Worm (Caenorhabditis elegans) whole organism, L4 larva: ENCODE results near the gene B0334.5.
A peak's percentile ranks its signal among the peaks of the same experiment; 100 is the strongest.

Source experiments
- D1046.2 ChIP-seq: fragments of 200-800 bp; sonication (Bioruptor generic); IDR thresholded peaks from 2 replicates; pipeline ENCODE4 v1.3.6; 2022; ENCODE audit warnings: missing genetic modification characterization, missing compliant biosample characterization
- F26F4.8 ChIP-seq: fragments of 200-800 bp; sonication (Bioruptor generic); conservative IDR thresholded peaks from 2 replicates; pipeline ENCODE4 v1.3.6; 2022; ENCODE audit warnings: missing genetic modification characterization, missing compliant biosample characterization
- F44E2.7 ChIP-seq: fragments of 200-800 bp; sonication (Bioruptor generic); IDR thresholded peaks from 2 replicates; pipeline ENCODE4 v2.1.2; 2022; ENCODE audit warnings: missing genetic modification characterization, missing compliant biosample characterization
- T20F7.1 ChIP-seq: fragments of 200-800 bp; sonication (Bioruptor generic); optimal IDR thresholded peaks from 2 replicates; lab custom pipeline; 2018; ENCODE audit warnings: mild to moderate bottlenecking, missing genetic modification characterization, missing compliant biosample characterization
- ZK337.2 ChIP-seq: fragments of 200-800 bp; sonication (Bioruptor generic); IDR thresholded peaks from 2 replicates; pipeline ENCODE4 v1.3.6; 2022; ENCODE audit warnings: missing genetic modification reagents, missing genetic modification characterization, missing compliant biosample characterization
- aha-1 ChIP-seq: fragments of 150-350 bp; peaks from one replicate; lab custom pipeline; 2014; ENCODE audit warnings: missing biosample characterization, missing genetic modification characterization
- ama-1 ChIP-seq: fragments of 150-350 bp; optimal IDR thresholded peaks from 2 replicates; lab custom pipeline; 2014; ENCODE audit warnings: inconsistent platforms, mixed read lengths
- arid-1 ChIP-seq: fragments of 200-800 bp; sonication (Bioruptor generic); conservative IDR thresholded peaks from 2 replicates; pipeline ENCODE4 v1.3.6; 2022; ENCODE audit warnings: missing genetic modification reagents, missing genetic modification characterization, missing compliant biosample characterization
- ceh-20 ChIP-seq: fragments of 200-800 bp; sonication (Bioruptor generic); IDR thresholded peaks from 2 replicates; pipeline ENCODE4 v1.3.6; 2022; ENCODE audit warnings: missing genetic modification reagents, missing genetic modification characterization, missing compliant biosample characterization
- ceh-62 ChIP-seq: sonication (generic microtip); optimal IDR thresholded peaks from 2 replicates; lab custom pipeline; 2017; ENCODE audit warnings: missing biosample characterization, missing genetic modification characterization
- ces-1 ChIP-seq: fragments of 150-350 bp; sonication (generic microtip); optimal IDR thresholded peaks from 4 replicates; lab custom pipeline; 2014; ENCODE audit warnings: missing biosample characterization, missing genetic modification reagents, missing genetic modification characterization
- ctbp-1 ChIP-seq: fragments of 200-800 bp; sonication (Bioruptor generic); IDR thresholded peaks from 2 replicates; pipeline ENCODE4 v1.3.6; 2022; ENCODE audit warnings: missing genetic modification reagents, missing genetic modification characterization, missing compliant biosample characterization
- daf-16 ChIP-seq, 3 experiments: sonication (generic microtip); optimal IDR thresholded peaks; 2 replicates each; lab custom pipeline; 2016 to 2017; ENCODE audit warnings: missing genetic modification characterization in 3 of 3, missing genetic modification reagents in 3 of 3, mild to moderate bottlenecking in 2 of 3, missing compliant biosample characterization in 2 of 3, missing biosample characterization in 1 of 3, moderate library complexity in 1 of 3
- daf-8 ChIP-seq: fragments of 200-800 bp; sonication (Bioruptor generic); IDR thresholded peaks from 2 replicates; pipeline ENCODE4 v1.3.6; 2022; ENCODE audit warnings: missing genetic modification characterization, missing compliant biosample characterization
- dmd-6 ChIP-seq: fragments of 200-800 bp; sonication (Bioruptor generic); IDR thresholded peaks from 2 replicates; pipeline ENCODE4 v1.3.6; 2022; ENCODE audit warnings: missing genetic modification reagents, missing genetic modification characterization, missing compliant biosample characterization
- duxl-1 ChIP-seq: sonication (generic microtip); optimal IDR thresholded peaks from 2 replicates; lab custom pipeline; 2016; ENCODE audit warnings: mild to moderate bottlenecking, missing genetic modification characterization, moderate library complexity, missing compliant biosample characterization; ENCODE audit not compliant: poor library complexity
- dve-1 ChIP-seq: sonication (generic microtip); optimal IDR thresholded peaks from 2 replicates; lab custom pipeline; 2017; ENCODE audit warnings: antibody characterized with exemption, mild to moderate bottlenecking, missing genetic modification characterization, missing compliant biosample characterization; ENCODE audit not compliant: insufficient read depth
- hif-1 ChIP-seq, 2 experiments: sonication (generic microtip); optimal IDR thresholded peaks; 2 replicates each; lab custom pipeline; 2016 to 2017; ENCODE audit warnings: missing compliant biosample characterization in 2 of 2, missing genetic modification characterization in 2 of 2, missing genetic modification reagents in 2 of 2, missing genotype in 2 of 2, mild to moderate bottlenecking in 1 of 2
- hlh-11 ChIP-seq: fragments of 200-800 bp; sonication (Bioruptor generic); optimal IDR thresholded peaks from 2 replicates; lab custom pipeline; 2018; ENCODE audit warnings: mild to moderate bottlenecking, missing genetic modification characterization, missing compliant biosample characterization
- hlh-30 ChIP-seq: sonication (generic microtip); optimal IDR thresholded peaks from 2 replicates; lab custom pipeline; 2017; ENCODE audit warnings: antibody characterized with exemption, mild to moderate bottlenecking, missing genetic modification characterization, missing compliant biosample characterization; ENCODE audit not compliant: insufficient read depth
- lin-13 ChIP-seq: fragments of 150-350 bp; optimal IDR thresholded peaks from 2 replicates; lab custom pipeline; 2014; ENCODE audit warnings: missing biosample characterization, missing genetic modification reagents, missing genetic modification characterization
- lin-29 ChIP-seq: fragments of 200-800 bp; sonication (Bioruptor generic); IDR thresholded peaks from 2 replicates; pipeline ENCODE4 v1.3.6; 2022; ENCODE audit warnings: missing genetic modification reagents, missing genetic modification characterization, missing compliant biosample characterization
- lir-3 ChIP-seq: sonication (generic microtip); optimal IDR thresholded peaks from 2 replicates; lab custom pipeline; 2016; ENCODE audit warnings: mild to moderate bottlenecking, missing genetic modification characterization, missing compliant biosample characterization
- lsy-2 ChIP-seq, 2 experiments: fragments of 150-350 bp in 1 of 2; sonication (generic microtip) in 1 of 2; optimal IDR thresholded peaks; 2 replicates each; lab custom pipeline; 2014 to 2017; ENCODE audit warnings: missing biosample characterization in 2 of 2, missing genetic modification characterization in 2 of 2
- mdl-1 ChIP-seq, 2 experiments: fragments of 150-350 bp in 1 of 2; sonication (generic microtip) in 1 of 2; optimal IDR thresholded peaks; 2 replicates each; lab custom pipeline; 2014 to 2017; ENCODE audit warnings: missing biosample characterization in 2 of 2, missing genetic modification characterization in 2 of 2
- mep-1 ChIP-seq: fragments of 150-350 bp; sonication (generic microtip); optimal IDR thresholded peaks from 3 replicates; lab custom pipeline; 2014; ENCODE audit warnings: missing biosample characterization, missing genetic modification characterization
- mes-2 ChIP-seq: sonication (generic microtip); optimal IDR thresholded peaks from 2 replicates; lab custom pipeline; 2016; ENCODE audit warnings: missing genotype, mild to moderate bottlenecking, missing genetic modification characterization, missing compliant biosample characterization; ENCODE audit not compliant: poor library complexity, severe bottlenecking
- mxl-3 ChIP-seq: fragments of 200-800 bp; sonication (Bioruptor generic); optimal IDR thresholded peaks from 2 replicates; lab custom pipeline; 2018; ENCODE audit warnings: mild to moderate bottlenecking, missing genetic modification characterization, missing compliant biosample characterization
- nhr-10 ChIP-seq: fragments of 150-350 bp; optimal IDR thresholded peaks from 2 replicates; lab custom pipeline; 2014; ENCODE audit warnings: missing biosample characterization, missing genetic modification characterization
- nhr-11 ChIP-seq: fragments of 150-350 bp; optimal IDR thresholded peaks from 2 replicates; lab custom pipeline; 2014; ENCODE audit warnings: missing biosample characterization, missing genetic modification characterization
- nhr-25 ChIP-seq: sonication (generic microtip); optimal IDR thresholded peaks from 2 replicates; lab custom pipeline; 2017; ENCODE audit warnings: missing genetic modification characterization, mild to moderate bottlenecking, missing compliant biosample characterization, antibody characterized with exemption, moderate library complexity, borderline replicate concordance; ENCODE audit not compliant: insufficient read depth
- nhr-28 ChIP-seq: fragments of 150-350 bp; optimal IDR thresholded peaks from 2 replicates; lab custom pipeline; 2014; ENCODE audit warnings: missing biosample characterization, missing genetic modification characterization
- nhr-6 ChIP-seq: fragments of 150-350 bp; optimal IDR thresholded peaks from 2 replicates; lab custom pipeline; 2014; ENCODE audit warnings: missing biosample characterization, missing genetic modification characterization
- nhr-77 ChIP-seq: fragments of 150-350 bp; optimal IDR thresholded peaks from 2 replicates; lab custom pipeline; 2014; ENCODE audit warnings: missing biosample characterization, missing genetic modification characterization
- php-3 ChIP-seq: fragments of 200-800 bp; sonication (Bioruptor generic); IDR thresholded peaks from 2 replicates; pipeline ENCODE4 v1.3.6; 2022; ENCODE audit warnings: missing genetic modification reagents, missing genetic modification characterization, missing compliant biosample characterization
- pqm-1 ChIP-seq: sonication (generic microtip); optimal IDR thresholded peaks from 2 replicates; lab custom pipeline; 2017; ENCODE audit warnings: missing biosample characterization, missing genetic modification characterization
- set-16 ChIP-seq: fragments of 200-800 bp; sonication (Bioruptor generic); IDR thresholded peaks from 2 replicates; pipeline ENCODE4 v1.3.6; 2022; ENCODE audit warnings: missing genetic modification reagents, missing genetic modification characterization, missing compliant biosample characterization
- skn-1 ChIP-seq: fragments of 150-350 bp; optimal IDR thresholded peaks from 2 replicates; lab custom pipeline; 2014; ENCODE audit warnings: missing biosample characterization, missing genetic modification characterization
- spr-3 ChIP-seq: fragments of 200-800 bp; sonication (Bioruptor generic); optimal IDR thresholded peaks from 2 replicates; lab custom pipeline; 2018; ENCODE audit warnings: mild to moderate bottlenecking, missing genetic modification characterization, missing compliant biosample characterization
- vab-7 ChIP-seq: fragments of 200-800 bp; sonication (Bioruptor generic); IDR thresholded peaks from 2 replicates; pipeline ENCODE4 v1.3.6; 2022; ENCODE audit warnings: missing genetic modification reagents, missing genetic modification characterization, missing compliant biosample characterization
- zfp-2 ChIP-seq: sonication (generic microtip); optimal IDR thresholded peaks from 2 replicates; lab custom pipeline; 2016; ENCODE audit warnings: mild to moderate bottlenecking, missing genetic modification characterization, missing compliant biosample characterization
- zfp-3 ChIP-seq: fragments of 200-800 bp; sonication (Bioruptor generic); conservative IDR thresholded peaks from 2 replicates; pipeline ENCODE4 v1.3.6; 2022; ENCODE audit warnings: missing genetic modification reagents, missing genetic modification characterization, missing compliant biosample characterization
- ztf-11 ChIP-seq: fragments of 150-350 bp; optimal IDR thresholded peaks from 2 replicates; lab custom pipeline; 2014; ENCODE audit warnings: missing biosample characterization, missing genetic modification characterization

B0334.5 gene

ce11 chrII:11464427-11464944 lies 33.0 kb upstream of the B0334.5 start, which contains the start of the genes aars-1 and rga-1 (continued):
- TF ChIP-seq duxl-1 (tag; lab: Kevin White, UChicago) = no peak
- TF ChIP-seq lin-29 (GFP tag; lab: Robert Waterston, UW) = no peak
- peak; percentile 31 for TF ChIP-seq nhr-10 (tag; lab: Kevin White, UChicago)
- TF ChIP-seq ceh-62 (tag; lab: Kevin White, UChicago) = no peak
- no peak for TF ChIP-seq nhr-25
- TF ChIP-seq set-16 = no peak

ce11 chrII:11467541-11467940 lies 29.9 kb upstream of the B0334.5 start, which contains the start of gene klp-17:
Gene klp-17 (minus strand): TSS chrII:11467641.
- TF ChIP-seq F44E2.7 = no peak
- no peak for TF ChIP-seq zfp-3 (GFP tag; lab: Robert Waterston, UW)
- TF ChIP-seq nhr-10 (tag; lab: Kevin White, UChicago) = no peak
- no peak for TF ChIP-seq arid-1 (GFP tag; lab: Robert Waterston, UW)
- no peak for TF ChIP-seq ctbp-1 (GFP tag; lab: Robert Waterston, UW)
- TF ChIP-seq php-3 = no peak
- no peak for TF ChIP-seq aha-1 (tag; lab: Kevin White, UChicago)
- no peak for TF ChIP-seq vab-7 (GFP tag; lab: Robert Waterston, UW)

ce11 chrII:11469574-11470108 lies 27.8 kb upstream of the B0334.5 start, which contains the start of gene cisd-1:
Gene cisd-1 (minus strand): TSS chrII:11469624.
- TF ChIP-seq mxl-3 = peak; percentile 49
- peak; percentile 62 for TF ChIP-seq mep-1
- no peak for TF ChIP-seq lin-29 (GFP tag; lab: Robert Waterston, UW)
- TF ChIP-seq nhr-77 (tag; lab: Kevin White, UChicago) = peak; percentile 2
- peak; percentile 98 for TF ChIP-seq nhr-28 (tag; lab: Kevin White, UChicago)
- TF ChIP-seq mdl-1 (tag; optimal IDR thresholded peaks at IDR 0.05; lab: Kevin White, UChicago) = peak in 1 of 2 experiments; percentile 12
- TF ChIP-seq hlh-30 (tag; lab: Kevin White, UChicago) = peak; percentile 13
- TF ChIP-seq nhr-6 (tag; lab: Kevin White, UChicago) = no peak
- no peak for TF ChIP-seq zfp-2 (tag; lab: Kevin White, UChicago)
- peak; percentile 33; the same call in 1 of the 2 replicates for TF ChIP-seq dmd-6 (GFP tag; lab: Robert Waterston, UW)
- TF ChIP-seq daf-16 (GFP tag; optimal IDR thresholded peaks at IDR 0.05; lab: Kevin White, UChicago) = no peak
- peak; percentile 28 for TF ChIP-seq daf-16 (tag; optimal IDR thresholded peaks at IDR 0.05; lab: Kevin White, UChicago)
- no peak for TF ChIP-seq set-16
- peak; percentile 53 for TF ChIP-seq hlh-11 (tag; lab: Kevin White, UChicago)
- TF ChIP-seq mes-2 (tag; lab: Kevin White, UChicago) = peak; percentile 11
- no peak for TF ChIP-seq D1046.2
- TF ChIP-seq pqm-1 = peak; percentile 45
- TF ChIP-seq dve-1 = peak; percentile 7
- peak; percentile 26 for TF ChIP-seq T20F7.1
- peak in 1 of 2 experiments; percentile 49 for TF ChIP-seq hif-1 (tag; optimal IDR thresholded peaks at IDR 0.05; lab: Kevin White, UChicago)
- TF ChIP-seq ama-1 (lab: Kevin White, UChicago) = peak; percentile 28

- TF ChIP-seq ceh-20 (GFP tag; lab: Robert Waterston, UW) (no peak), ces-1 (GFP tag; lab: Kevin White, UChicago) (no peak), F26F4.8 (GFP tag; lab: Robert Waterston, UW) (no peak), daf-8 (GFP tag; lab: Robert Waterston, UW) (no peak), daf-16 (GFP tag; optimal IDR thresholded peaks at IDR 0.05; lab: Kevin White, UChicago) (no peak), daf-16 (tag; optimal IDR thresholded peaks at IDR 0.05; lab: Kevin White, UChicago) (no peak), ZK337.2 (GFP tag; lab: Robert Waterston, UW) (no peak), spr-3 (GFP tag; lab: Kevin White, UChicago) (no peak), skn-1 (no peak), lsy-2 (tag; optimal IDR thresholded peaks at IDR 0.05; lab: Kevin White, UChicago) (no peak), lir-3 (tag; lab: Kevin White, UChicago) (no peak), lin-13 (GFP tag; lab: Kevin White, UChicago) (no peak), nhr-6 (tag; lab: Kevin White, UChicago) (no peak), ztf-11 (tag; lab: Kevin White, UChicago) (no peak), nhr-11 (no peak)
These were observed 25.5 kb upstream of the B0334.5 start, which contains the start of gene mfn-1 for ce11 chrII:11471916-11472315. Gene mfn-1 (minus strand): TSS chrII:11472016.
